Worm (Caenorhabditis elegans) whole organism, L2 larva: ENCODE data around the gene F14D7.9.

Experiments used
- F13H6.1 ChIP-seq: sonication (generic microtip); optimal IDR thresholded peaks from 2 replicates; lab custom pipeline; 2016; ENCODE audit warnings: missing genetic modification characterization, missing compliant biosample characterization
- R02D3.7 ChIP-seq: fragments of 150-350 bp; optimal IDR thresholded peaks from 2 replicates; lab custom pipeline; 2014; ENCODE audit warnings: missing biosample characterization, missing genetic modification characterization
- alr-1 ChIP-seq: fragments of 150-350 bp; optimal IDR thresholded peaks from 2 replicates; lab custom pipeline; 2014; ENCODE audit warnings: missing biosample characterization, missing genetic modification characterization
- aly-2 ChIP-seq: fragments of 150-350 bp; optimal IDR thresholded peaks from 2 replicates; lab custom pipeline; 2014; ENCODE audit warnings: missing biosample characterization, missing genetic modification characterization
- ama-1 ChIP-seq: fragments of 150-350 bp; optimal IDR thresholded peaks from 2 replicates; lab custom pipeline; 2018; ENCODE audit warnings: inconsistent platforms
- ceh-16 ChIP-seq: fragments of 150-350 bp; optimal IDR thresholded peaks from 2 replicates; lab custom pipeline; 2014; ENCODE audit warnings: missing biosample characterization, missing genetic modification characterization
- ceh-82 ChIP-seq: fragments of 150-350 bp; optimal IDR thresholded peaks from 2 replicates; lab custom pipeline; 2014; ENCODE audit warnings: missing biosample characterization, missing genetic modification characterization
- crh-2 ChIP-seq: sonication (generic microtip); optimal IDR thresholded peaks from 2 replicates; lab custom pipeline; 2017; ENCODE audit warnings: missing biosample characterization, missing genetic modification characterization
- dmd-4 ChIP-seq: sonication (generic microtip); optimal IDR thresholded peaks from 2 replicates; lab custom pipeline; 2017; ENCODE audit warnings: missing biosample characterization, missing genetic modification characterization
- elt-3 ChIP-seq: sonication (generic microtip); optimal IDR thresholded peaks from 2 replicates; lab custom pipeline; 2017; ENCODE audit warnings: missing biosample characterization, missing genetic modification characterization
- fos-1 ChIP-seq: fragments of 150-350 bp; optimal IDR thresholded peaks from 2 replicates; lab custom pipeline; 2014; ENCODE audit warnings: missing biosample characterization, missing genetic modification characterization
- gmeb-1 ChIP-seq: fragments of 150-350 bp; optimal IDR thresholded peaks from 2 replicates; lab custom pipeline; 2014; ENCODE audit warnings: missing biosample characterization, missing genetic modification characterization
- lin-11 ChIP-seq: fragments of 150-350 bp; sonication (generic microtip); optimal IDR thresholded peaks from 2 replicates; lab custom pipeline; 2014; ENCODE audit warnings: missing biosample characterization, missing genetic modification characterization, inconsistent platforms, mixed read lengths
- lin-13 ChIP-seq: fragments of 150-350 bp; optimal IDR thresholded peaks from 2 replicates; lab custom pipeline; 2014; ENCODE audit warnings: missing biosample characterization, missing genetic modification reagents, missing genetic modification characterization
- lin-39 ChIP-seq: fragments of 150-350 bp; optimal IDR thresholded peaks from 2 replicates; lab custom pipeline; 2014; ENCODE audit warnings: missing biosample characterization, missing genetic modification reagents, missing genetic modification characterization
- lsy-2 ChIP-seq, 2 experiments: fragments of 150-350 bp in 1 of 2; sonication (generic microtip) in 1 of 2; optimal IDR thresholded peaks; 2 replicates each; lab custom pipeline; 2014 to 2017; ENCODE audit warnings: missing biosample characterization in 2 of 2, missing genetic modification characterization in 2 of 2
- mab-5 ChIP-seq: fragments of 150-350 bp; optimal IDR thresholded peaks from 2 replicates; lab custom pipeline; 2014; ENCODE audit warnings: missing biosample characterization, missing genetic modification characterization
- nhr-10 ChIP-seq: sonication (generic microtip); optimal IDR thresholded peaks from 2 replicates; lab custom pipeline; 2017; ENCODE audit warnings: missing biosample characterization, missing genetic modification characterization
- nhr-11 ChIP-seq: fragments of 150-350 bp; optimal IDR thresholded peaks from 2 replicates; lab custom pipeline; 2014; ENCODE audit warnings: missing biosample characterization, missing genetic modification characterization
- nhr-12 ChIP-seq: fragments of 150-350 bp; optimal IDR thresholded peaks from 2 replicates; lab custom pipeline; 2014; ENCODE audit warnings: missing biosample characterization, missing genetic modification characterization
- nhr-129 ChIP-seq: fragments of 150-350 bp; optimal IDR thresholded peaks from 2 replicates; lab custom pipeline; 2014; ENCODE audit warnings: missing biosample characterization, missing genetic modification characterization
- nhr-21 ChIP-seq: fragments of 150-350 bp; optimal IDR thresholded peaks from 2 replicates; lab custom pipeline; 2014; ENCODE audit warnings: missing biosample characterization, missing genetic modification characterization
- nhr-23 ChIP-seq: fragments of 150-350 bp; optimal IDR thresholded peaks from 2 replicates; lab custom pipeline; 2014; ENCODE audit warnings: missing biosample characterization, missing genetic modification reagents, missing genetic modification characterization
- nhr-237 ChIP-seq: fragments of 150-350 bp; optimal IDR thresholded peaks from 2 replicates; lab custom pipeline; 2014; ENCODE audit warnings: missing biosample characterization, missing genetic modification characterization
- nhr-25 ChIP-seq: fragments of 150-350 bp; sonication (generic microtip); optimal IDR thresholded peaks from 3 replicates; lab custom pipeline; 2014; ENCODE audit warnings: missing biosample characterization, missing genetic modification characterization
- nhr-6 ChIP-seq: fragments of 150-350 bp; optimal IDR thresholded peaks from 2 replicates; lab custom pipeline; 2014; ENCODE audit warnings: missing biosample characterization, missing genetic modification characterization
- peb-1 ChIP-seq: fragments of 150-350 bp; optimal IDR thresholded peaks from 2 replicates; lab custom pipeline; 2014; ENCODE audit warnings: missing biosample characterization, missing genetic modification characterization
- sem-4 ChIP-seq: fragments of 150-350 bp; optimal IDR thresholded peaks from 2 replicates; lab custom pipeline; 2014; ENCODE audit warnings: missing biosample characterization, missing genetic modification reagents, missing genetic modification characterization
- sma-9 ChIP-seq, 2 experiments: fragments of 150-350 bp in 1 of 2; sonication (generic microtip) in 1 of 2; optimal IDR thresholded peaks; 2 replicates each; lab custom pipeline; 2014 to 2016; ENCODE audit warnings: missing genetic modification characterization in 2 of 2, mild to moderate bottlenecking in 1 of 2, missing biosample characterization in 1 of 2, missing compliant biosample characterization in 1 of 2, missing genetic modification reagents in 1 of 2, moderate library complexity in 1 of 2
- snpc-4 ChIP-seq: fragments of 150-350 bp; optimal IDR thresholded peaks from 2 replicates; lab custom pipeline; 2014; ENCODE audit warnings: missing biosample characterization, missing genetic modification characterization
- unc-39 ChIP-seq: fragments of 150-350 bp; optimal IDR thresholded peaks from 2 replicates; lab custom pipeline; 2014; ENCODE audit warnings: missing biosample characterization, missing genetic modification characterization
- zag-1 ChIP-seq: fragments of 150-350 bp; optimal IDR thresholded peaks from 2 replicates; lab custom pipeline; 2014; ENCODE audit warnings: missing biosample characterization, missing genetic modification characterization
- ztf-1 ChIP-seq: fragments of 200-800 bp; sonication (Bioruptor generic); conservative IDR thresholded peaks from 2 replicates; pipeline ENCODE4 v1.3.6; 2022; ENCODE audit warnings: missing genetic modification characterization, missing compliant biosample characterization
- ztf-11 ChIP-seq: sonication (generic microtip); optimal IDR thresholded peaks from 2 replicates; lab custom pipeline; 2017; ENCODE audit warnings: missing biosample characterization, missing genetic modification characterization
- ztf-4 ChIP-seq: fragments of 150-350 bp; optimal IDR thresholded peaks from 2 replicates; lab custom pipeline; 2014; ENCODE audit warnings: missing biosample characterization, missing genetic modification characterization

Gene F14D7.9

ce11 chrV:14252025-14252424 is 42.5 kb upstream of the F14D7.9 start, which contains the start of gene K02E11.5:
Gene K02E11.5, plus strand, starts transcription at chrV:14252325.
- no peak for TF ChIP-seq nhr-25 (tag; lab: Kevin White, UChicago)
- TF ChIP-seq ceh-16, result no peak

DNA sequence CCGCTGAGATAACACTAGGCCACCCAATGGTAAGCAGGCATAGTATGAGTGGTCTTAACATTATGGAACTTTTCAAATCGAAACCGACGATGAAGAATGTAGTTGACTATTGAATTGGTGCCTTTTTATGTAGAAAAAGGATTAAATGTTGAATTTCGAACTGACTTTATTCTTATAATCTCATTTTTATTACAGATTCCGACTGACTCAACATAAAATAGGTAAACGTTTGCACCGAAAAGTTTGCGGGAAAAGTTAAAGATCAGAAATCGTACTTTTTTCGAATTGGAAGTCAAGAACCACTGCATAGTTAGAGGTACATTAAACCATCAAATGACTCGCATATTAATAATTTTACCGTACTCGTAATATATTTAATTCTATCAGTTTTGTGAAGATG is 40.3 kb upstream of the F14D7.9 start, which contains the start of gene K02E11.7:
Gene K02E11.7, minus strand, starts transcription at position 101 of the 400 bp plus-strand sequence.
- TF ChIP-seq ama-1 (lab: Kevin White, UChicago) (no peak), lin-39 (tag; lab: Kevin White, UChicago) (no peak), nhr-129 (tag; lab: Kevin White, UChicago) (no peak), ceh-82 (tag; lab: Kevin White, UChicago) (no peak), alr-1 (no peak), unc-39 (tag; lab: Kevin White, UChicago) (no peak), R02D3.7 (no peak), dmd-4 (no peak), zag-1 (tag; lab: Kevin White, UChicago) (no peak)
- TF ChIP-seq, all 48 proteins: peak for 0

- no peak for TF ChIP-seq elt-3
- no peak for TF ChIP-seq crh-2 (tag; lab: Kevin White, UChicago)
- TF ChIP-seq dmd-4, result no peak
- no peak for TF ChIP-seq nhr-237
- TF ChIP-seq nhr-12 (tag; lab: Kevin White, UChicago), result no peak
- TF ChIP-seq lin-11, result no peak
- no peak for TF ChIP-seq nhr-23 (tag; lab: Kevin White, UChicago)
- TF ChIP-seq lin-39 (tag; lab: Kevin White, UChicago), result no peak
- TF ChIP-seq nhr-10, result no peak
These were observed 37.7 kb upstream of the F14D7.9 start, which contains the start of gene sre-8 for ce11 chrV:14256813-14257212. Gene sre-8, plus strand, starts transcription at chrV:14257113.

ce11 chrV:14260831-14261230 is 33.7 kb upstream of the F14D7.9 start, which contains the start of gene F40G12.2:
Gene F40G12.2, minus strand, starts transcription at chrV:14260931.
- TF ChIP-seq nhr-11 (tag; lab: Kevin White, UChicago), result no peak
- TF ChIP-seq mab-5 (tag; lab: Kevin White, UChicago), result no peak
- TF ChIP-seq sma-9 (GFP tag; optimal IDR thresholded peaks at IDR 0.05; lab: Kevin White, UChicago), result no peak
- no peak for TF ChIP-seq sma-9 (tag; optimal IDR thresholded peaks at IDR 0.05; lab: Kevin White, UChicago)
- no peak for TF ChIP-seq gmeb-1 (tag; lab: Kevin White, UChicago)
- TF ChIP-seq ceh-82 (tag; lab: Kevin White, UChicago), result no peak
- TF ChIP-seq fos-1 (tag; lab: Kevin White, UChicago), result no peak
- TF ChIP-seq ztf-11 (tag; lab: Kevin White, UChicago), result no peak
- TF ChIP-seq ceh-16, result no peak
- no peak for TF ChIP-seq R02D3.7
- TF ChIP-seq lin-13 (GFP tag; lab: Kevin White, UChicago), result no peak
- TF ChIP-seq ztf-4 (tag; lab: Kevin White, UChicago), result no peak
- TF ChIP-seq, all 48 proteins: peak for 0

DNA sequence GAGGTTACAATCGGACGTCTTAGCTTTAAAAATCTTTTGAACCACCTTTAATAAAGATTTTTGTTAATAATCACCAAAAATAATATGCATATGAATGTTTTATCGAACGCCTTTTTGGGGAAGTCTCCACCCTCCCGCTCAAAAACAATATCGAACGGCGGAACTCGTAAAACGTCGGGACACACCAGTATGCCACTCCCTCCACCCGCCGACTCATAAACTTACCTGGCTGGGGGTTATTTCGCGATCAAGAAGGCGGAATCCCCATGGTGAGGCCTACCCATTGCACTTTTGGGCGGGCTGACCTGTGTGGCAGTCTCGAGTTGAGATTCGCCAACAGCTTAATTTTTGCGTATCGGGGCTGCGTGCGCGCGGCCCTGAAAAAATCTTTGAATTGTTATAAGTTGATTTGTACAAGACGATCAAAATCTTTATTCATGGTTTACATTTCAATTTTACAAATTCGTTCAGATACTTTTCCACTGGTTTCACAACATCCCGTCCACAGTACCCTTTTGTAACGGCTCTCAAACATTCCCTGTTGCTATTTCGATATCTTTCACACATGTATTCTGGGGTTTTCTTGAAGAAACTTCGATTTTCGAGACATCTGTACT is 27.1 kb upstream of the F14D7.9 start:
- TF ChIP-seq snpc-4 (tag; lab: Kevin White, UChicago), result peak; percentile 22
- no peak for TF ChIP-seq ama-1 (lab: Kevin White, UChicago)

DNA sequence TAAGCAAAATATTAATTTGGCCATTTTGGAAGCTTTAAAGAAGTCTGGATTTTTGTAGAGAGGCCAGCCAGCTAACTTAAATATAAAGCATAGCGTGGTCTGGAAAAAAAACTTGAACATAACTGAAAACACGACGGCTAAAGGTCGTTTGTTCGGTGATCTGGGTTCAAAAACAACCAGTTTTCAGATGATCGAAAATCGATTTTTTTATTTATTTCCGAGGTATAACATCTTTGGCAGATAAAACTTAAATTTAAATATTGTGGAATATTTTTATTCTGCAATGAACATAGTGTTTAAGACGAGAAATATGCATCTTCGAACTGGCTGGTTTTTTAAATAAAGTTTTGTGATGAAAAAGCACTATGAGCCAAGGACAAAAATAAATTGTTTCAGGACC is 25.9 kb upstream of the F14D7.9 start, which contains the start of gene F40G12.4:
Gene F40G12.4, minus strand, starts transcription at position 101 of the 400 bp plus-strand sequence.
- no peak for TF ChIP-seq aly-2 (tag; lab: Kevin White, UChicago)
- TF ChIP-seq lsy-2 (tag; optimal IDR thresholded peaks at IDR 0.05; lab: Kevin White, UChicago), result no peak
- TF ChIP-seq lin-11, result no peak
- TF ChIP-seq nhr-21, result no peak
- no peak for TF ChIP-seq ztf-11 (tag; lab: Kevin White, UChicago)
- no peak for TF ChIP-seq ceh-16
- TF ChIP-seq unc-39 (tag; lab: Kevin White, UChicago), result no peak
- no peak for TF ChIP-seq F13H6.1 (tag; lab: Kevin White, UChicago)
- no peak for TF ChIP-seq nhr-10
- no peak for TF ChIP-seq crh-2 (tag; lab: Kevin White, UChicago)
- no peak for TF ChIP-seq nhr-6
- TF ChIP-seq mab-5 (tag; lab: Kevin White, UChicago), result no peak
- TF ChIP-seq sma-9 (GFP tag; optimal IDR thresholded peaks at IDR 0.05; lab: Kevin White, UChicago), result no peak
- no peak for TF ChIP-seq sma-9 (tag; optimal IDR thresholded peaks at IDR 0.05; lab: Kevin White, UChicago)
- no peak for TF ChIP-seq gmeb-1 (tag; lab: Kevin White, UChicago)
- no peak for TF ChIP-seq ztf-1
- TF ChIP-seq sem-4 (tag; lab: Kevin White, UChicago), result no peak
- TF ChIP-seq peb-1 (tag; lab: Kevin White, UChicago), result no peak
- no peak for TF ChIP-seq snpc-4 (tag; lab: Kevin White, UChicago)
- TF ChIP-seq, all 48 proteins: peak for 0
